Worm (Caenorhabditis elegans) whole organism, L4/young adult: ENCODE results near the gene ape-1.

Experiments
- W03F9.2 ChIP-seq: fragments of 150-350 bp; optimal IDR thresholded peaks from 2 replicates; lab custom pipeline; 2014; ENCODE audit warnings: missing biosample characterization, missing genetic modification characterization
- dao-5 ChIP-seq: sonication (generic microtip); optimal IDR thresholded peaks from 2 replicates; lab custom pipeline; 2016; ENCODE audit warnings: missing genotype, missing genetic modification characterization, moderate library complexity, missing compliant biosample characterization
- him-1 ChIP-seq: sonication (generic microtip); optimal IDR thresholded peaks from 2 replicates; lab custom pipeline; 2016; ENCODE audit warnings: missing genotype, missing genetic modification reagents, missing genetic modification characterization, missing compliant biosample characterization

ce11 chrV:11631128-11631527 lies 44.6 kb upstream of the ape-1 start:
- TF ChIP-seq W03F9.2, result no peak
- no peak for TF ChIP-seq him-1 (tag; lab: Kevin White, UChicago)
- TF ChIP-seq dao-5 (tag; lab: Kevin White, UChicago), result no peak
